Worm (Caenorhabditis elegans) whole organism, L4 larva: ENCODE data around the gene mcm-3AP.
"Not testable (repeated sequence)": the region's sequence is repeated elsewhere in the genome, so short reads cannot be mapped to it uniquely, and the experiment has no call there.

Experiments
- R02D3.7 ChIP-seq: fragments of 150-350 bp; sonication (generic microtip); optimal IDR thresholded peaks from 3 replicates; lab custom pipeline; 2014; ENCODE audit warnings: missing biosample characterization, missing genetic modification characterization
- jun-1 ChIP-seq: fragments of 150-350 bp; optimal IDR thresholded peaks from 2 replicates; lab custom pipeline; 2014; ENCODE audit warnings: missing biosample characterization, missing genetic modification reagents, missing genetic modification characterization
- lin-39 ChIP-seq: fragments of 150-350 bp; optimal IDR thresholded peaks from 2 replicates; lab custom pipeline; 2014; ENCODE audit warnings: missing biosample characterization, missing genetic modification reagents, missing genetic modification characterization
- lsy-2 ChIP-seq, 2 experiments: fragments of 150-350 bp in 1 of 2; sonication (generic microtip) in 1 of 2; optimal IDR thresholded peaks; 2 replicates each; lab custom pipeline; 2014 to 2017; ENCODE audit warnings: missing biosample characterization in 2 of 2, missing genetic modification characterization in 2 of 2
- mep-1 ChIP-seq: fragments of 150-350 bp; sonication (generic microtip); optimal IDR thresholded peaks from 3 replicates; lab custom pipeline; 2014; ENCODE audit warnings: missing biosample characterization, missing genetic modification characterization

ce11 chrIV:7948290-7948689 lies at the start of gene mcm-3AP:
- TF ChIP-seq lin-39, mep-1, R02D3.7, jun-1 (tag; lab: Kevin White, UChicago): not testable (repeated sequence)
- peak in 1 of 2 experiments; percentile 66 for TF ChIP-seq lsy-2 (tag; optimal IDR thresholded peaks at IDR 0.05; lab: Kevin White, UChicago)
